Worm (Caenorhabditis elegans) whole organism, late embryonic: ENCODE measurements around the gene chd-3.

Experiments used
- ceh-18 ChIP-seq: sonication (generic microtip); optimal IDR thresholded peaks from 2 replicates; lab custom pipeline; 2016; ENCODE audit warnings: missing genetic modification characterization, missing compliant biosample characterization
- nhr-11 ChIP-seq: fragments of 150-350 bp; optimal IDR thresholded peaks from 2 replicates; lab custom pipeline; 2014; ENCODE audit warnings: missing biosample characterization, missing genetic modification characterization
- ztf-16 ChIP-seq: sonication (generic microtip); optimal IDR thresholded peaks from 2 replicates; lab custom pipeline; 2017; ENCODE audit warnings: missing genetic modification characterization, missing compliant biosample characterization

ce11 chrX:12869827-12870394 lies 17.5 kb upstream of the chd-3 start:
- TF ChIP-seq ztf-16 (tag; lab: Kevin White, UChicago) (no peak), ceh-18 (tag; lab: Kevin White, UChicago) (no peak), nhr-11 (tag; lab: Kevin White, UChicago) (no peak)
